Worm (Caenorhabditis elegans): Measurements from ENCODE around the gene Y48A6B.8.

Gene Y48A6B.8

ce11 chrIII:11007552-11008272, 21.5 kb downstream of the Y48A6B.8 start, which contains the start of the genes fipr-17 and Y48A6B.3:
Gene fipr-17 (minus strand): TSS chrIII:11007602.
Gene Y48A6B.3 (plus strand): TSS chrIII:11008222.
- TF ChIP-seq zag-1 (tag; optimal IDR thresholded peaks at IDR 0.05) = peak; percentile 50
- no peak for TF ChIP-seq nhr-11 (tag; optimal IDR thresholded peaks at IDR 0.05)
- TF ChIP-seq nhr-10 (tag; optimal IDR thresholded peaks at IDR 0.05) = no peak
- TF ChIP-seq lin-13 (GFP tag; optimal IDR thresholded peaks at IDR 0.05) = peak; percentile 85
- no peak for TF ChIP-seq nhr-237 (tag; optimal IDR thresholded peaks at IDR 0.05)
- TF ChIP-seq fos-1 (tag; optimal IDR thresholded peaks at IDR 0.05) = peak; percentile 44
- TF ChIP-seq crh-2 (tag; optimal IDR thresholded peaks at IDR 0.05) = peak; percentile 85
- no peak for TF ChIP-seq skn-1 (tag; optimal IDR thresholded peaks at IDR 0.05)
- peak; percentile 83 for TF ChIP-seq nhr-129 (tag; optimal IDR thresholded peaks at IDR 0.05)
- peak; percentile 28 for TF ChIP-seq ceh-16 (tag; optimal IDR thresholded peaks at IDR 0.05)
- TF ChIP-seq ztf-1 (GFP tag; conservative IDR thresholded peaks at IDR 0.05) = no peak
- no peak for TF ChIP-seq elt-1 (tag; optimal IDR thresholded peaks at IDR 0.05)
- TF ChIP-seq sma-9 (GFP tag; optimal IDR thresholded peaks at IDR 0.05) = peak; percentile 73
- TF ChIP-seq sma-9 (tag; optimal IDR thresholded peaks at IDR 0.05) = no peak
- peak; percentile 91 for TF ChIP-seq snpc-4 (tag; optimal IDR thresholded peaks at IDR 0.05)
- TF ChIP-seq nhr-77 (tag; optimal IDR thresholded peaks at IDR 0.05) = no peak
- peak; percentile 67 for TF ChIP-seq F13H6.1 (tag; optimal IDR thresholded peaks at IDR 0.05)
- peak; percentile 1 for TF ChIP-seq nhr-6 (tag; optimal IDR thresholded peaks at IDR 0.05)
- TF ChIP-seq ztf-4 (tag; optimal IDR thresholded peaks at IDR 0.05) = peak; percentile 62
- no peak for TF ChIP-seq egl-27 (tag; optimal IDR thresholded peaks at IDR 0.05)
- TF ChIP-seq ztf-11 (tag; optimal IDR thresholded peaks at IDR 0.05) = no peak
- peak in 1 of 2 experiments; percentile 13 for TF ChIP-seq mdl-1 (tag; optimal IDR thresholded peaks at IDR 0.05)
- no peak for TF ChIP-seq elt-3 (tag; optimal IDR thresholded peaks at IDR 0.05)
- TF ChIP-seq dmd-4 (tag; optimal IDR thresholded peaks at IDR 0.05) = no peak
- peak; percentile 98 for TF ChIP-seq unc-55 (GFP tag; optimal IDR thresholded peaks at IDR 0.05)
- peak; percentile 49 for TF ChIP-seq ceh-82 (tag; optimal IDR thresholded peaks at IDR 0.05)
- TF ChIP-seq mab-5 (tag; optimal IDR thresholded peaks at IDR 0.05) = peak; percentile 65
- TF ChIP-seq lin-11 (tag; optimal IDR thresholded peaks at IDR 0.05) = peak; percentile 78
- TF ChIP-seq lsy-2 (tag; optimal IDR thresholded peaks at IDR 0.05) = peak; percentile 71 to 91
- TF ChIP-seq sem-4 (tag; optimal IDR thresholded peaks at IDR 0.05) = peak; percentile 30
- TF ChIP-seq aly-2 (tag; optimal IDR thresholded peaks at IDR 0.05) = no peak
- peak; percentile 79 for TF ChIP-seq sma-3 (GFP tag; optimal IDR thresholded peaks at IDR 0.05)
- no peak for TF ChIP-seq Y55F3AM.14 (GFP tag; optimal IDR thresholded peaks at IDR 0.05)
- TF ChIP-seq R02D3.7 (tag; optimal IDR thresholded peaks at IDR 0.05) = peak; percentile 30
- peak; percentile 35 for TF ChIP-seq ama-1 (optimal IDR thresholded peaks at IDR 0.05)
- peak; percentile 80 for TF ChIP-seq C34F6.9 (tag; optimal IDR thresholded peaks at IDR 0.05)
- no peak for TF ChIP-seq nhr-12 (tag; optimal IDR thresholded peaks at IDR 0.05)
- TF ChIP-seq blmp-1 (tag; optimal IDR thresholded peaks at IDR 0.05; ENCODE audit: insufficient read depth) = peak; percentile 56
- TF ChIP-seq gmeb-1 (tag; optimal IDR thresholded peaks at IDR 0.05) = peak; percentile 99
- TF ChIP-seq nhr-21 (tag; optimal IDR thresholded peaks at IDR 0.05) = peak; percentile 69
- TF ChIP-seq unc-62 (GFP tag; optimal IDR thresholded peaks at IDR 0.05) = no peak
- no peak for TF ChIP-seq ZK546.5 (tag; optimal IDR thresholded peaks at IDR 0.05)
- TF ChIP-seq nhr-23 (tag; optimal IDR thresholded peaks at IDR 0.05) = no peak
- no peak for TF ChIP-seq mbf-1 (tag; optimal IDR thresholded peaks at IDR 0.05)
- TF ChIP-seq unc-39 (tag; optimal IDR thresholded peaks at IDR 0.05) = no peak
- peak; percentile 68 for TF ChIP-seq nhr-25 (tag; optimal IDR thresholded peaks at IDR 0.05)
- no peak for TF ChIP-seq peb-1 (tag; optimal IDR thresholded peaks at IDR 0.05)
- TF ChIP-seq lin-39 (tag; optimal IDR thresholded peaks at IDR 0.05) = no peak
- no peak for TF ChIP-seq alr-1 (tag; optimal IDR thresholded peaks at IDR 0.05)

Data from whole organism, L2 larva.